Worm (Caenorhabditis elegans): Measurements from ENCODE around the gene str-160.

ce11 chrV:1734569-1734968 lies at the start of gene str-160:
- TF ChIP-seq nhr-2 (tag; optimal IDR thresholded peaks at IDR 0.05): no peak
- no peak for TF ChIP-seq lin-13 (tag; optimal IDR thresholded peaks at IDR 0.05)
- no peak for TF ChIP-seq ces-1 (GFP tag; optimal IDR thresholded peaks at IDR 0.05)
- no peak for TF ChIP-seq pha-4 (tag; optimal IDR thresholded peaks at IDR 0.05)
- no peak for TF ChIP-seq unc-62 (GFP tag; optimal IDR thresholded peaks at IDR 0.05)
- no peak for TF ChIP-seq nhr-76 (tag; optimal IDR thresholded peaks at IDR 0.05)
- no peak for TF ChIP-seq sptf-1 (tag; optimal IDR thresholded peaks at IDR 0.05)
- TF ChIP-seq ztf-11 (tag; optimal IDR thresholded peaks at IDR 0.05): no peak
- TF ChIP-seq nhr-237 (tag; optimal IDR thresholded peaks at IDR 0.05): no peak

Measured in whole organism, mixed stage, embryonic.